Worm (Caenorhabditis elegans) whole organism, L3 larva: ENCODE measurements around the gene srd-13.

Experiments used
- R02D3.7 ChIP-seq: fragments of 150-350 bp; optimal IDR thresholded peaks from 2 replicates; lab custom pipeline; 2014; ENCODE audit warnings: missing biosample characterization, missing genetic modification characterization
- ama-1 ChIP-seq: fragments of 150-350 bp; optimal IDR thresholded peaks from 2 replicates; lab custom pipeline; 2018
- ceh-16 ChIP-seq: sonication (generic microtip); optimal IDR thresholded peaks from 2 replicates; lab custom pipeline; 2017; ENCODE audit warnings: missing biosample characterization, missing genetic modification characterization
- ceh-28 ChIP-seq: fragments of 150-350 bp; optimal IDR thresholded peaks from 2 replicates; lab custom pipeline; 2014; ENCODE audit warnings: missing biosample characterization, missing genetic modification reagents, missing genetic modification characterization
- ceh-82 ChIP-seq: fragments of 150-350 bp; optimal IDR thresholded peaks from 2 replicates; lab custom pipeline; 2014; ENCODE audit warnings: missing biosample characterization, missing genetic modification characterization
- ceh-9 ChIP-seq: sonication (generic microtip); optimal IDR thresholded peaks from 2 replicates; lab custom pipeline; 2018; ENCODE audit warnings: missing biosample characterization, missing genetic modification characterization
- daf-12 ChIP-seq: fragments of 150-350 bp; optimal IDR thresholded peaks from 2 replicates; lab custom pipeline; 2014; ENCODE audit warnings: missing biosample characterization, missing genetic modification reagents, missing genetic modification characterization
- egl-27 ChIP-seq: sonication (generic microtip); optimal IDR thresholded peaks from 4 replicates; lab custom pipeline; 2017; ENCODE audit warnings: missing biosample characterization, missing genetic modification reagents, missing genetic modification characterization
- egl-5 ChIP-seq: fragments of 150-350 bp; optimal IDR thresholded peaks from 2 replicates; lab custom pipeline; 2017; ENCODE audit warnings: missing biosample characterization, missing genetic modification reagents, missing genetic modification characterization, inconsistent platforms
- elt-1 ChIP-seq: fragments of 150-350 bp; optimal IDR thresholded peaks from 2 replicates; lab custom pipeline; 2014; ENCODE audit warnings: missing biosample characterization, missing genetic modification characterization
- elt-2 ChIP-seq: sonication (generic microtip); optimal IDR thresholded peaks from 2 replicates; lab custom pipeline; 2016; ENCODE audit warnings: missing genetic modification reagents, mild to moderate bottlenecking, missing genetic modification characterization, missing compliant biosample characterization
- elt-3 ChIP-seq, 3 experiments: fragments of 150-350 bp in 1 of 3; sonication (generic microtip) in 2 of 3; optimal IDR thresholded peaks; 2 replicates in 2 of 3; 4 replicates in 1 of 3; lab custom pipeline; 2014 to 2017; ENCODE audit warnings: missing biosample characterization in 3 of 3, missing genetic modification characterization in 3 of 3
- eor-1 ChIP-seq, 2 experiments: fragments of 150-350 bp; optimal IDR thresholded peaks; 2 replicates each; lab custom pipeline; 2014 to 2018; ENCODE audit warnings: missing biosample characterization in 2 of 2, missing genetic modification characterization in 2 of 2
- fkh-2 ChIP-seq: fragments of 150-350 bp; optimal IDR thresholded peaks from 2 replicates; lab custom pipeline; 2014; ENCODE audit warnings: missing biosample characterization, missing genetic modification reagents, missing genetic modification characterization
- hmg-11 ChIP-seq: sonication (generic microtip); optimal IDR thresholded peaks from 2 replicates; lab custom pipeline; 2016; ENCODE audit warnings: missing genetic modification characterization, missing compliant biosample characterization
- jun-1 ChIP-seq: fragments of 150-350 bp; optimal IDR thresholded peaks from 2 replicates; lab custom pipeline; 2014; ENCODE audit warnings: missing biosample characterization, missing genetic modification reagents, missing genetic modification characterization
- lin-15B ChIP-seq: fragments of 150-350 bp; optimal IDR thresholded peaks from 2 replicates; lab custom pipeline; 2014; ENCODE audit warnings: missing biosample characterization, missing genetic modification characterization
- lin-39 ChIP-seq: fragments of 150-350 bp; optimal IDR thresholded peaks from 2 replicates; lab custom pipeline; 2018; ENCODE audit warnings: missing biosample characterization, missing genetic modification reagents, missing genetic modification characterization
- lsy-12 ChIP-seq: sonication (generic microtip); optimal IDR thresholded peaks from 2 replicates; lab custom pipeline; 2016; ENCODE audit warnings: mild to moderate bottlenecking, missing genetic modification characterization, missing compliant biosample characterization
- mdl-1 ChIP-seq: fragments of 150-350 bp; optimal IDR thresholded peaks from 2 replicates; lab custom pipeline; 2014; ENCODE audit warnings: missing biosample characterization, missing genetic modification characterization
- mml-1 ChIP-seq: fragments of 150-350 bp; sonication (generic microtip); optimal IDR thresholded peaks from 3 replicates; lab custom pipeline; 2014; ENCODE audit warnings: missing biosample characterization, missing genetic modification characterization
- nfya-1 ChIP-seq: sonication (generic microtip); optimal IDR thresholded peaks from 2 replicates; lab custom pipeline; 2017; ENCODE audit warnings: missing genetic modification characterization, mild to moderate bottlenecking, missing compliant biosample characterization, antibody characterized with exemption, moderate library complexity; ENCODE audit not compliant: insufficient read depth
- nhr-12 ChIP-seq: fragments of 150-350 bp; optimal IDR thresholded peaks from 2 replicates; lab custom pipeline; 2014; ENCODE audit warnings: missing biosample characterization, missing genetic modification characterization
- nhr-23 ChIP-seq: fragments of 150-350 bp; optimal IDR thresholded peaks from 2 replicates; lab custom pipeline; 2014; ENCODE audit warnings: missing biosample characterization, missing genetic modification reagents, missing genetic modification characterization
- nhr-237 ChIP-seq: fragments of 150-350 bp; optimal IDR thresholded peaks from 2 replicates; lab custom pipeline; 2014; ENCODE audit warnings: missing biosample characterization, missing genetic modification characterization
- nhr-25 ChIP-seq: sonication (generic microtip); optimal IDR thresholded peaks from 2 replicates; lab custom pipeline; 2017; ENCODE audit warnings: missing biosample characterization, missing genetic modification characterization
- nhr-28 ChIP-seq: fragments of 150-350 bp; optimal IDR thresholded peaks from 2 replicates; lab custom pipeline; 2014; ENCODE audit warnings: missing biosample characterization, missing genetic modification characterization
- nhr-43 ChIP-seq: sonication (generic microtip); optimal IDR thresholded peaks from 2 replicates; lab custom pipeline; 2016; ENCODE audit warnings: mild to moderate bottlenecking, missing genetic modification characterization, missing compliant biosample characterization; ENCODE audit not compliant: poor library complexity, severe bottlenecking
- nhr-67 ChIP-seq: fragments of 150-350 bp; optimal IDR thresholded peaks from 2 replicates; lab custom pipeline; 2014; ENCODE audit warnings: missing biosample characterization, missing genetic modification characterization
- nhr-76 ChIP-seq: fragments of 150-350 bp; sonication (generic microtip); optimal IDR thresholded peaks from 5 replicates; lab custom pipeline; 2014; ENCODE audit warnings: missing biosample characterization, missing genetic modification characterization
- nhr-77 ChIP-seq: fragments of 150-350 bp; optimal IDR thresholded peaks from 2 replicates; lab custom pipeline; 2014; ENCODE audit warnings: missing biosample characterization, missing genetic modification characterization
- pha-4 ChIP-seq: fragments of 150-350 bp; optimal IDR thresholded peaks from 2 replicates; lab custom pipeline; 2014; ENCODE audit warnings: missing biosample characterization, missing genetic modification reagents, missing genetic modification characterization
- pqm-1 ChIP-seq: fragments of 150-350 bp; optimal IDR thresholded peaks from 2 replicates; lab custom pipeline; 2017; ENCODE audit warnings: missing biosample characterization, missing genetic modification characterization, inconsistent platforms
- skn-1 ChIP-seq: fragments of 150-350 bp; optimal IDR thresholded peaks from 2 replicates; lab custom pipeline; 2014; ENCODE audit warnings: missing biosample characterization, missing genetic modification characterization
- snpc-4 ChIP-seq: fragments of 150-350 bp; optimal IDR thresholded peaks from 2 replicates; lab custom pipeline; 2014; ENCODE audit warnings: missing biosample characterization, missing genetic modification characterization
- unc-39 ChIP-seq: sonication (generic microtip); optimal IDR thresholded peaks from 4 replicates; lab custom pipeline; 2017; ENCODE audit warnings: missing biosample characterization, missing genetic modification characterization
- unc-62 ChIP-seq: fragments of 150-350 bp; sonication (generic microtip); optimal IDR thresholded peaks from 4 replicates; lab custom pipeline; 2014; ENCODE audit warnings: missing biosample characterization, missing genetic modification reagents, missing genetic modification characterization
- zag-1 ChIP-seq: fragments of 150-350 bp; optimal IDR thresholded peaks from 2 replicates; lab custom pipeline; 2014; ENCODE audit warnings: missing biosample characterization, missing genetic modification characterization
- ztf-11 ChIP-seq: fragments of 150-350 bp; optimal IDR thresholded peaks from 2 replicates; lab custom pipeline; 2014; ENCODE audit warnings: missing biosample characterization, missing genetic modification characterization
- ztf-4 ChIP-seq: fragments of 150-350 bp; optimal IDR thresholded peaks from 2 replicates; lab custom pipeline; 2014; ENCODE audit warnings: missing biosample characterization, missing genetic modification characterization

The srd-13 gene

ce11 chrIV:5671325-5671724, 35.9 kb upstream of the srd-13 start:
- TF ChIP-seq pha-4: peak; percentile 86
- no peak for TF ChIP-seq daf-12 (tag; lab: Kevin White, UChicago)

DNA sequence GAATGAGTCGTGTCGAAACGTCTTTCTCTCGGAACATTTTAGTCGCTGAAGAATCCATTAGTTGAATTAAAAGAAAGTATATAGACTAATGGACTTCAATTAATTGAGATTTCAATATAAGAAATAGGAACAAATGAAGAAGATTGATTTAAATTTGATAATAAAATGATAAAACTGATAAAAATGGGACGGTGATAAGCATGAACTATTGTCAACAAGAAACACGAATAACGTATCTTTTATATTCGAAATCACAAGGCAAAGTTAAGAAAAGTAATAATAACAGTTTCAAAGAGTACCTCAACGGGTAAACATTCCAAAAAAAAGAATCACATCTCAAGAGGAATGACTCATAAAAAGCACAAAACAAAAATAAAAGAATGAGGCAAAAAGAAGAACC, 34.0 kb upstream of the srd-13 start, which contains the start of gene T19E7.6:
T19E7.6 (minus strand) TSS at position 45 of the 400 bp plus-strand sequence.
- no peak for TF ChIP-seq nhr-237 (tag; lab: Kevin White, UChicago)
- no peak for TF ChIP-seq nhr-76 (tag; lab: Kevin White, UChicago)
- no peak for TF ChIP-seq fkh-2
- no peak for TF ChIP-seq jun-1 (tag; lab: Kevin White, UChicago)
- TF ChIP-seq nhr-25: no peak
- TF ChIP-seq ceh-9: no peak
- TF ChIP-seq zag-1 (tag; lab: Kevin White, UChicago): no peak
- peak; percentile 64 for TF ChIP-seq pha-4
- TF ChIP-seq, all 47 proteins: peak for 1

ce11 chrIV:5667191-5667590, 31.7 kb upstream of the srd-13 start:
- TF ChIP-seq lin-39 (tag; lab: Kevin White, UChicago): peak; percentile 21
- peak; percentile 5 for TF ChIP-seq egl-5
- no peak for TF ChIP-seq skn-1 (tag; lab: Kevin White, UChicago)
- TF ChIP-seq egl-27 (tag; lab: Kevin White, UChicago): no peak
- TF ChIP-seq eor-1 (tag; optimal IDR thresholded peaks at IDR 0.05; lab: Kevin White, UChicago): no peak
- peak; percentile 46 for TF ChIP-seq snpc-4 (tag; lab: Kevin White, UChicago)
- TF ChIP-seq nhr-43: peak; percentile 30
- peak; percentile 57 for TF ChIP-seq nfya-1
- peak; percentile 81 for TF ChIP-seq ama-1 (lab: Kevin White, UChicago)
- no peak for TF ChIP-seq ztf-4 (tag; lab: Kevin White, UChicago)
- TF ChIP-seq hmg-11 (tag; lab: Kevin White, UChicago): peak; percentile 78
- no peak for TF ChIP-seq elt-1
- no peak for TF ChIP-seq fkh-2
- peak; percentile 29 for TF ChIP-seq nhr-23
- no peak for TF ChIP-seq mml-1
- TF ChIP-seq ceh-82 (tag; lab: Kevin White, UChicago): no peak
- peak; percentile 62 for TF ChIP-seq ceh-28 (tag; lab: Kevin White, UChicago)
- TF ChIP-seq elt-2 (tag; lab: Kevin White, UChicago): peak; percentile 26
- peak; percentile 94 for TF ChIP-seq pha-4
- no peak for TF ChIP-seq nhr-67 (tag; lab: Kevin White, UChicago)
- no peak for TF ChIP-seq nhr-12 (tag; lab: Kevin White, UChicago)

ce11 chrIV:5666115-5667028, 30.9 kb upstream of the srd-13 start:
- TF ChIP-seq nhr-12 (tag; lab: Kevin White, UChicago) (no peak), snpc-4 (tag; lab: Kevin White, UChicago) (peak; percentile 61), pqm-1 (tag; lab: Kevin White, UChicago) (peak; percentile 42), pha-4 (peak; percentile 51), ztf-11 (tag; lab: Kevin White, UChicago) (no peak), ama-1 (lab: Kevin White, UChicago) (peak; percentile 25), jun-1 (tag; lab: Kevin White, UChicago) (peak; percentile 8), R02D3.7 (no peak), elt-2 (tag; lab: Kevin White, UChicago) (peak; percentile 71)

ce11 chrIV:5665353-5665918, 30.0 kb upstream of the srd-13 start:
- no peak for TF ChIP-seq nhr-77 (tag; lab: Kevin White, UChicago)
- peak; percentile 24 for TF ChIP-seq nhr-23
- no peak for TF ChIP-seq nhr-237 (tag; lab: Kevin White, UChicago)
- TF ChIP-seq elt-3 (tag; optimal IDR thresholded peaks at IDR 0.05; lab: Kevin White, UChicago): no peak
- no peak for TF ChIP-seq mml-1
- TF ChIP-seq ceh-16 (tag; lab: Kevin White, UChicago): no peak
- no peak for TF ChIP-seq nhr-28 (tag; lab: Kevin White, UChicago)
- TF ChIP-seq unc-39 (tag; lab: Kevin White, UChicago): no peak
- TF ChIP-seq ztf-4 (tag; lab: Kevin White, UChicago): peak; percentile 27
- TF ChIP-seq egl-5: peak; percentile 54
- peak; percentile 42 for TF ChIP-seq lin-15B
- no peak for TF ChIP-seq ceh-82 (tag; lab: Kevin White, UChicago)
- no peak for TF ChIP-seq fkh-2
- TF ChIP-seq nhr-25: peak; percentile 92
- TF ChIP-seq eor-1 (tag; optimal IDR thresholded peaks at IDR 0.05; lab: Kevin White, UChicago): no peak
- TF ChIP-seq snpc-4 (tag; lab: Kevin White, UChicago): peak; percentile 7
- no peak for TF ChIP-seq lsy-12
- peak; percentile 45 for TF ChIP-seq nhr-43
- no peak for TF ChIP-seq egl-27 (tag; lab: Kevin White, UChicago)
- no peak for TF ChIP-seq unc-62 (GFP tag; lab: Kevin White, UChicago)
- peak; percentile 35 for TF ChIP-seq elt-2 (tag; lab: Kevin White, UChicago)
- TF ChIP-seq hmg-11 (tag; lab: Kevin White, UChicago): peak; percentile 34
- TF ChIP-seq jun-1 (tag; lab: Kevin White, UChicago): peak; percentile 31
- TF ChIP-seq nhr-67 (tag; lab: Kevin White, UChicago): no peak
- no peak for TF ChIP-seq daf-12 (tag; lab: Kevin White, UChicago)
- no peak for TF ChIP-seq nhr-12 (tag; lab: Kevin White, UChicago)
- TF ChIP-seq mdl-1 (tag; lab: Kevin White, UChicago): no peak
- TF ChIP-seq nfya-1: peak; percentile 69
